Worm (Caenorhabditis elegans): ENCODE results near the gene ZK418.11.

ZK418.11 gene

DNA sequence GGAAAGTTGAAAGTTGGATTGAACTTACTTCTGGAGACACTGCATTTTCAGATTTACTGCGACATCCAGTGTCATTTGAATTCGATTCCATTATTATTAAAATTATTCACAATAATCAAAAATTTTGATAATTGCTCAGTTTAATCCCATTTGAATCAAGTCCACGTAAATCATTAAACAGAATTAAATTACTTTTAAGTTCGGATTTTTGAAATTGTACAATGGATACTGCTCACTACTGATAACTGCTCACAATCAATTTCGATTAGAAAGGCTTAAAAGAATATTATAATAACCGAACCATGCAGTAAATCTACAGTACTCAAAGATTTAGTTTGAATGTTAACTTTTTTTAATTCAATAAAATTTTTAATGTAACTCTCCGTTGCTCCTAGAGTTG, 35.9 kb upstream of the ZK418.11 start, which contains the start of gene R01H2.4:
R01H2.4 (minus strand) TSS at position 101 of the 400 bp plus-strand sequence.
- TF ChIP-seq ets-4 (tag; optimal IDR thresholded peaks at IDR 0.05): no peak
- no peak for TF ChIP-seq pha-4 (tag; optimal IDR thresholded peaks at IDR 0.05)

DNA sequence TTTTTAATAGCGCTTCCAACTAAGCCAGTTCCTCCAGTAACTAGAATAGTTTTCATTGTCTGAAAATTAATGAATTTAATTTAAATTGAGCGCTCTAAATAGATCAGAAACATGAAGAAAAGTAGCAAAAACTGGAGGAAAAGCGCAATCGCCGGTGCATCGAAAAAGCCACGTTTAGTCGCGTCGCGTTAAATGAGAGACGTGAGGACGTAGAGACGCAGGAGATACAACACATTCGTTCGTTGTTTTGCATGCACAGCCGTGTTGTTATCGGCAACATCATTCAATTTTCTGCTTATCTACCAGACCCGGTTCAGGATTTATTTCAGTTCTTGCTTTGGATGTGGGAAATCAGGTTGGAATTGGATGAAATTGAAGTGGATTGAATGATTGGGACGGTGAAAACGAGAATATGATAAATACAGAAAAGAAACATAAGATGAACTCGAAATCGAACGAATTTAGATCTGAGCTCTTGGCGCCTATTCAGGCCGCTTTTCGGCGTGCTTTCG, 32.6 kb upstream of the ZK418.11 start, which contains the start of gene ger-1:
ger-1 (minus strand) TSS at position 93 of the 512 bp plus-strand sequence.
- TF ChIP-seq K09A11.1 (tag; optimal IDR thresholded peaks at IDR 0.05; ENCODE audit: insufficient read depth) (no peak), unc-86 (tag; optimal IDR thresholded peaks at IDR 0.05) (no peak), hlh-13 (GFP tag; optimal IDR thresholded peaks at IDR 0.05) (no peak), gmeb-2 (tag; optimal IDR thresholded peaks at IDR 0.05) (no peak), npax-4 (tag; optimal IDR thresholded peaks at IDR 0.05) (no peak), ceh-31 (tag; optimal IDR thresholded peaks at IDR 0.05) (no peak), pha-4 (tag; optimal IDR thresholded peaks at IDR 0.05) (no peak), lin-11 (tag; optimal IDR thresholded peaks at IDR 0.05) (no peak), fkh-6 (tag; optimal IDR thresholded peaks at IDR 0.05) (no peak), mec-3 (tag; optimal IDR thresholded peaks at IDR 0.05; ENCODE audit: borderline replicate concordance) (no peak), ama-1 (optimal IDR thresholded peaks at IDR 0.05) (no peak), F13H6.1 (tag; optimal IDR thresholded peaks at IDR 0.05) (no peak), C08G9.2 (tag; optimal IDR thresholded peaks at IDR 0.05) (no peak), hlh-15 (tag; optimal IDR thresholded peaks at IDR 0.05) (no peak), nhr-11 (tag; optimal IDR thresholded peaks at IDR 0.05) (no peak)

DNA sequence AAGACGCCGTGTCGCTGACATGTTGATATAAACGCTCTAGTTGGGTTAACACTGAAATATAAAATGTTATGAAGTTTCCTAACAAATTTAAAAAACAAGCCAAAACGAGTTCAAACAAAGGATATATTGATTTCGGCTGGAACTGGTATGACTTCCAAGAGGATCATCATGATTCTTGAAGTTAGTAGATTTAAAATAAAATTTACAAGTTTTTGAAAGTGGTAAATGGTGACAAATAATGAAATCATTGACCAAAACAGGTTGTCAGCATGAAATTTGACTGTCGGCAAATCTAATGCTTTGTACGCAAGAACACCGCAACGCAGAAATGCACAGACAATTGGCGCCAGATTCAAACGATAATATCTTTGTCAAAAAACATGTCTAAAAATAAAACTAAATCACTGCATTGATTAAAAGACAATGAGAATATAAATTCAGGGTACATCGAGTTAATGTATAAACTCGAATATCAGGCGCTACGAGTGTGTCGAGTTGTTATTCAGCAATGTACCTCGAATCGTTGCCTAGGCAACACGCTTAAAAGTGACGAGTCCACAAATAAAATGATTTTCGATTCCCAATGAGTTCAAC, 31.5 kb upstream of the ZK418.11 start, which contains the start of the genes ubc-18 and R01H2.8:
ubc-18 (minus strand) TSS at position 51 of the 594 bp plus-strand sequence.
R01H2.8 (plus strand) TSS at position 544 of the 594 bp plus-strand sequence.
- no peak for TF ChIP-seq F13H6.1 (tag; optimal IDR thresholded peaks at IDR 0.05)
- no peak for TF ChIP-seq ceh-22 (tag; optimal IDR thresholded peaks at IDR 0.05)
- peak; percentile 38 for TF ChIP-seq nfya-1 (tag; optimal IDR thresholded peaks at IDR 0.05)

DNA sequence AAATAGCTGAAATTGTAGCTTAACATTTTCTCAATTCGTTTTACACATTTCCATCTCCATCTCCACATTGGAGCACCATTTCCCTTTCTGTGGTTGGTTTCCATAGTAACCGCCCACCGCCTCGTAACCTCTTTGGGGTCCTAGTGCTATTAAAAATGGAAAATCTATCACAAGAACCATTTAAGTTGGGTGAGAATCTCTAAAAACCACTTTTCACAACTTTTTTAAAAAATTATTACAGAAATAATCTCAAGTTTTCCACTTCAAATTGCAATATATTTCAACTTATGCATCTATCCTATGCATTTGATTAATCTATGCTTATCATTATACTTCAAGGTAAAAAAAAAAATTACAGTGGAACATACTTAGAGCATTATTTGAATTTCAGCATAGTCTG, 30.1 kb upstream of the ZK418.11 start, which contains the start of gene tmem-17:
tmem-17 (plus strand) TSS at position 301 of the 400 bp plus-strand sequence.
- TF ChIP-seq madf-2 (tag; optimal IDR thresholded peaks at IDR 0.05) (no peak), ceh-30 (tag; optimal IDR thresholded peaks at IDR 0.05) (no peak), syd-9 (tag; optimal IDR thresholded peaks at IDR 0.05) (no peak), fkh-10 (GFP tag; optimal IDR thresholded peaks at IDR 0.05) (no peak), T23F11.4 (GFP tag; optimal IDR thresholded peaks at IDR 0.05) (no peak), C08G9.2 (tag; optimal IDR thresholded peaks at IDR 0.05) (no peak)

DNA sequence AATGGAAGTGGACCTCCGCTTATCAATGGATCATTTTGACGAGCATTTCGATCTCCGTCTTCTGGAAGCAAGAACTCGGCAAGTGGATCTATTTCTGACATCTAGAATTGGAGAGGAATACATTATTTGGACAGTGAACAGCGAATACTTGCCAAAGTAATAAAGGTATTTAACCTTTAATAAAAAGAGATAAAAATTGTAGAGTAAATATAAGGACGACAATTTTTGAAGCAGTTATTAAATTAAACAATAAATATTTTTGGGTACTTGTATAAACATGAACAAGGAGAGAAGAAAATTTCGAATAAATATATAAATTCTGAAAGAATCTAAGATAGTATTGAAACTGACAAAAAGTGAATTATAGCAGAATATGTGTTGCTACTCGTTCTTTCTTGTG, 27.6 kb upstream of the ZK418.11 start, which contains the start of gene lin-37:
lin-37 (minus strand) TSS at position 101 of the 400 bp plus-strand sequence.
- TF ChIP-seq nhr-232 (tag; optimal IDR thresholded peaks at IDR 0.05) (no peak), elt-2 (tag; optimal IDR thresholded peaks at IDR 0.05) (no peak), F13H6.1 (tag; optimal IDR thresholded peaks at IDR 0.05) (no peak), ceh-14 (tag; optimal IDR thresholded peaks at IDR 0.05) (no peak), ceh-34 (tag; optimal IDR thresholded peaks at IDR 0.05) (no peak), ceh-31 (tag; optimal IDR thresholded peaks at IDR 0.05) (no peak), dmd-4 (tag; optimal IDR thresholded peaks at IDR 0.05; ENCODE audit: borderline replicate concordance) (no peak)

DNA sequence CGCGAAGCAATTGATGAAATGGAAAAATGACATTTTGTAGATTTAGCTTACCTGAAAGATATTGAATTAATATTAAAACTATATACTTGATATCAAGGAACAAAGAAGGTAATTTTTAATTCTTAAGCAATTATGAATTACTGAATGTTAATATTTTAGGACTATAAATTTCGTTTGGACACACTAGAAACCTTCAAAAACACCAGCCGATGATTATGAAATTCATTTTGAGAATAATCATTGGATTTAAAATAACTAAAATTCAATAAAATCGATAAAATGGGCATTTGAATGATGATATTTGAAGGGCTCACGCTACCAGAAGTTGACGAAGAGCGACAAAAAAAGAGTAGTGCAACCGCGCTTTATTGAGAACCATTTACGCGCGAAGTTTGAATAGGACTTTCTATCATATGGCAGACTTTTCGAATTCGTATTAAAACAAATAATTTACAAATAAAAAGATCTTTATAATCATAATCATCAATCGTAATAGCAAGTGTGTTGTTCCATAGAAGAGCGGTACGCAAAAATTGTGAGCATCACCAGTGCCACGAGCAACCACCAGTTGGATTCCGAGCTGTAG, 26.2 kb upstream of the ZK418.11 start, which contains the start of gene ZK418.5:
ZK418.5 (minus strand) TSS at position 51 of the 586 bp plus-strand sequence.
- no peak for TF ChIP-seq dve-1 (tag; optimal IDR thresholded peaks at IDR 0.05)
- TF ChIP-seq K09A11.1 (tag; optimal IDR thresholded peaks at IDR 0.05; ENCODE audit: insufficient read depth): no peak
- peak; percentile 2 for TF ChIP-seq ceh-48 (tag; optimal IDR thresholded peaks at IDR 0.05)
- no peak for TF ChIP-seq ceh-24 (tag; optimal IDR thresholded peaks at IDR 0.05)

Data from whole organism, late embryonic.